Fruit fly (Drosophila melanogaster) whole organism, embryonic: Measurements from ENCODE around the gene lectin-33A.

Source experiments
- CG10321 ChIP-seq: fragments of 200-800 bp; sonication (Bioruptor generic); IDR thresholded peaks from 2 replicates; pipeline ENCODE4 v1.3.6; 2022; ENCODE audit warnings: missing biosample characterization, missing genetic modification characterization
- CG11398 ChIP-seq: fragments of 200-800 bp; sonication (Bioruptor generic); optimal IDR thresholded peaks from 2 replicates; lab custom pipeline; 2016; ENCODE audit warnings: missing biosample characterization, missing genetic modification characterization
- CG12236 ChIP-seq: fragments of 200-800 bp; sonication (Bioruptor generic); optimal IDR thresholded peaks from 2 replicates; lab custom pipeline; 2016; ENCODE audit warnings: missing biosample characterization, missing genetic modification characterization
- CG13894 ChIP-seq: fragments of 200-800 bp; sonication (Bioruptor generic); optimal IDR thresholded peaks from 3 replicates; lab custom pipeline; 2018; ENCODE audit warnings: missing biosample characterization, mild to moderate bottlenecking, missing genetic modification characterization, moderate library complexity
- CG14710 ChIP-seq: fragments of 200-800 bp; sonication (Bioruptor generic); optimal IDR thresholded peaks from 3 replicates; lab custom pipeline; 2019; ENCODE audit warnings: missing biosample characterization, mild to moderate bottlenecking, missing genetic modification characterization, moderate library complexity
- CG15479 ChIP-seq: fragments of 200-800 bp; sonication (Bioruptor generic); optimal IDR thresholded peaks from 3 replicates; lab custom pipeline; 2019; ENCODE audit warnings: missing biosample characterization, mild to moderate bottlenecking, missing genetic modification characterization, moderate library complexity
- CG17361 ChIP-seq: fragments of 200-800 bp; sonication (Bioruptor generic); IDR thresholded peaks from 3 replicates; pipeline ENCODE4 v1.3.6; 2022; ENCODE audit warnings: missing biosample characterization, missing genetic modification characterization
- CG18764 ChIP-seq: fragments of 200-800 bp; sonication (Bioruptor generic); optimal IDR thresholded peaks from 3 replicates; lab custom pipeline; 2016; ENCODE audit warnings: missing biosample characterization, missing genetic modification characterization
- CG3726 ChIP-seq: fragments of 200-800 bp; sonication (Bioruptor generic); IDR thresholded peaks from 3 replicates; pipeline ENCODE4, ENCODE4 v1.3.6; 2022; ENCODE audit warnings: missing biosample characterization, missing genetic modification characterization
- CG4328 ChIP-seq: fragments of 200-800 bp; sonication (Bioruptor generic); optimal IDR thresholded peaks from 3 replicates; lab custom pipeline; 2017; ENCODE audit warnings: missing biosample characterization, missing genetic modification reagents, missing genetic modification characterization
- CG7963 ChIP-seq: fragments of 200-800 bp; sonication (Bioruptor generic); IDR thresholded peaks from 3 replicates; pipeline ENCODE4 v1.3.6; 2022; ENCODE audit warnings: missing biosample characterization, missing genetic modification characterization; ENCODE audit not compliant: partially characterized antibody
- CG9609 ChIP-seq: fragments of 200-800 bp; sonication (Bioruptor generic); optimal IDR thresholded peaks from 3 replicates; lab custom pipeline; 2016; ENCODE audit warnings: missing biosample characterization, missing genetic modification characterization
- CG9817 ChIP-seq: fragments of 200-800 bp; sonication (Bioruptor generic); optimal IDR thresholded peaks from 2 replicates; lab custom pipeline; 2018; ENCODE audit warnings: missing biosample characterization, mild to moderate bottlenecking, missing genetic modification characterization, moderate library complexity
- D19B ChIP-seq: fragments of 200-800 bp; sonication (Bioruptor generic); optimal IDR thresholded peaks from 2 replicates; lab custom pipeline; 2017; ENCODE audit warnings: missing biosample characterization, mild to moderate bottlenecking, missing genetic modification characterization
- Dip2 ChIP-seq: fragments of 200-800 bp; sonication (Bioruptor generic); IDR thresholded peaks from 2 replicates; pipeline ENCODE4 v1.3.6; 2022; ENCODE audit warnings: missing biosample characterization, missing genetic modification characterization
- HmgD ChIP-seq: fragments of 200-800 bp; sonication (Bioruptor generic); optimal IDR thresholded peaks from 3 replicates; lab custom pipeline; 2016; ENCODE audit warnings: missing biosample characterization, missing genetic modification characterization
- Hr3 ChIP-seq: fragments of 200-800 bp; sonication (Bioruptor generic); optimal IDR thresholded peaks from 3 replicates; lab custom pipeline; 2016; ENCODE audit warnings: missing biosample characterization, missing genetic modification characterization
- Optix ChIP-seq: fragments of 200-800 bp; sonication (Bioruptor generic); IDR thresholded peaks from 3 replicates; pipeline ENCODE4 v1.3.6; 2022; ENCODE audit warnings: missing biosample characterization, missing genetic modification characterization
- PHDP ChIP-seq: fragments of 200-800 bp; sonication (Bioruptor generic); optimal IDR thresholded peaks from 3 replicates; lab custom pipeline; 2018; ENCODE audit warnings: missing biosample characterization, mild to moderate bottlenecking, missing genetic modification characterization, moderate library complexity
- Poxn ChIP-seq: fragments of 200-800 bp; sonication (Bioruptor generic); IDR thresholded peaks from 2 replicates; pipeline ENCODE4 v1.3.6; 2022; ENCODE audit warnings: missing biosample characterization, missing genetic modification characterization
- Spps ChIP-seq: fragments of 200-800 bp; sonication (Bioruptor generic); optimal IDR thresholded peaks from 2 replicates; lab custom pipeline; 2018; ENCODE audit warnings: missing biosample characterization, mild to moderate bottlenecking, missing genetic modification characterization
- Sry-δ ChIP-seq: fragments of 200-800 bp; sonication (Bioruptor generic); optimal IDR thresholded peaks from 2 replicates; lab custom pipeline; 2016; ENCODE audit warnings: missing biosample characterization, missing genetic modification characterization
- Ssrp ChIP-seq: fragments of 200-800 bp; sonication (Bioruptor generic); optimal IDR thresholded peaks from 2 replicates; lab custom pipeline; 2018; ENCODE audit warnings: missing biosample characterization, mild to moderate bottlenecking, missing genetic modification characterization, moderate library complexity
- amos ChIP-seq: fragments of 200-800 bp; sonication (Bioruptor generic); IDR thresholded peaks from 2 replicates; pipeline ENCODE4 v1.3.6; 2022; ENCODE audit warnings: missing biosample characterization, missing genetic modification characterization; ENCODE audit not compliant: partially characterized antibody
- bigmax ChIP-seq: fragments of 200-800 bp; sonication (Bioruptor generic); optimal IDR thresholded peaks from 2 replicates; lab custom pipeline; 2018; ENCODE audit warnings: missing biosample characterization, mild to moderate bottlenecking, missing genetic modification characterization
- btn ChIP-seq: fragments of 200-800 bp; sonication (Bioruptor generic); optimal IDR thresholded peaks from 2 replicates; lab custom pipeline; 2016; ENCODE audit warnings: missing biosample characterization, missing genetic modification characterization
- chif ChIP-seq, 2 experiments: fragments of 200-800 bp; sonication (Bioruptor generic); optimal IDR thresholded peaks; 3 replicates each; lab custom pipeline; 2016; ENCODE audit warnings: missing biosample characterization in 2 of 2, missing genetic modification characterization in 2 of 2
- corto ChIP-seq: fragments of 200-800 bp; sonication (Bioruptor generic); optimal IDR thresholded peaks from 2 replicates; lab custom pipeline; 2016; ENCODE audit warnings: missing biosample characterization, mild to moderate bottlenecking, missing genetic modification characterization, moderate library complexity
- crc ChIP-seq: fragments of 200-800 bp; sonication (Bioruptor generic); optimal IDR thresholded peaks from 2 replicates; lab custom pipeline; 2016; ENCODE audit warnings: missing biosample characterization, missing genetic modification characterization
- esg ChIP-seq: fragments of 200-800 bp; sonication (Bioruptor generic); conservative IDR thresholded peaks from 2 replicates; pipeline ENCODE4 v1.3.6; 2022; ENCODE audit warnings: missing biosample characterization, missing genetic modification characterization
- gcm ChIP-seq: fragments of 200-800 bp; sonication (Bioruptor generic); optimal IDR thresholded peaks from 2 replicates; lab custom pipeline; 2019; ENCODE audit warnings: missing biosample characterization, mild to moderate bottlenecking, missing genetic modification characterization, moderate library complexity
- her ChIP-seq: fragments of 200-800 bp; sonication (Bioruptor generic); optimal IDR thresholded peaks from 2 replicates; lab custom pipeline; 2016; ENCODE audit warnings: missing biosample characterization, missing genetic modification characterization
- inv ChIP-seq: fragments of 200-800 bp; sonication (Bioruptor generic); IDR thresholded peaks from 2 replicates; pipeline ENCODE4 v1.3.6; 2022; ENCODE audit warnings: missing biosample characterization, missing genetic modification characterization; ENCODE audit not compliant: partially characterized antibody
- lola ChIP-seq, 3 experiments: fragments of >200 bp in 2 of 3; fragments of 200-800 bp in 1 of 3; sonication (Bioruptor generic) in 1 of 3; optimal IDR thresholded peaks; 2 replicates each; lab custom pipeline; 2017 to 2019; ENCODE audit warnings: missing biosample characterization in 3 of 3, missing genetic modification characterization in 3 of 3, mild to moderate bottlenecking in 1 of 3, moderate library complexity in 1 of 3
- luna ChIP-seq: fragments of 200-800 bp; sonication (Bioruptor generic); optimal IDR thresholded peaks from 2 replicates; lab custom pipeline; 2016; ENCODE audit warnings: missing biosample characterization, missing genetic modification characterization
- onecut ChIP-seq: fragments of 200-800 bp; sonication (Bioruptor generic); IDR thresholded peaks from 2 replicates; pipeline ENCODE4 v1.3.6; 2022; ENCODE audit warnings: missing biosample characterization, missing genetic modification characterization
- pho ChIP-seq: fragments of 200-800 bp; sonication (Bioruptor generic); optimal IDR thresholded peaks from 2 replicates; lab custom pipeline; 2016; ENCODE audit warnings: missing biosample characterization, missing genetic modification characterization
- pros ChIP-seq: fragments of 200-800 bp; sonication (Bioruptor generic); optimal IDR thresholded peaks from 3 replicates; lab custom pipeline; 2019; ENCODE audit warnings: missing biosample characterization, mild to moderate bottlenecking, missing genetic modification characterization, moderate library complexity
- pzg ChIP-seq: fragments of 200-800 bp; sonication (Bioruptor generic); optimal IDR thresholded peaks from 3 replicates; lab custom pipeline; 2018; ENCODE audit warnings: missing biosample characterization, mild to moderate bottlenecking, missing genetic modification characterization, moderate library complexity
- run ChIP-seq: fragments of 200-800 bp; sonication (Bioruptor generic); optimal IDR thresholded peaks from 3 replicates; lab custom pipeline; 2018; ENCODE audit warnings: missing biosample characterization, mild to moderate bottlenecking, missing genetic modification characterization
- salm ChIP-seq: fragments of 200-800 bp; sonication (Bioruptor generic); optimal IDR thresholded peaks from 2 replicates; lab custom pipeline; 2018; ENCODE audit warnings: missing biosample characterization, mild to moderate bottlenecking, missing genetic modification characterization
- scrt ChIP-seq: fragments of 200-800 bp; sonication (Bioruptor generic); optimal IDR thresholded peaks from 2 replicates; lab custom pipeline; 2018; ENCODE audit warnings: missing biosample characterization, mild to moderate bottlenecking, missing genetic modification characterization, moderate library complexity
- so ChIP-seq: fragments of 200-800 bp; sonication (Bioruptor generic); IDR thresholded peaks from 3 replicates; pipeline ENCODE4 v1.3.6; 2022; ENCODE audit warnings: missing biosample characterization, missing genetic modification characterization
- tll ChIP-seq, 2 experiments: fragments of 200-800 bp in 1 of 2; fragments of >200 bp in 1 of 2; sonication (Bioruptor generic) in 1 of 2; optimal IDR thresholded peaks; 2 replicates each; lab custom pipeline; 2017 to 2019; ENCODE audit warnings: missing biosample characterization in 2 of 2, missing genetic modification characterization in 2 of 2, mild to moderate bottlenecking in 1 of 2, moderate library complexity in 1 of 2
- toy ChIP-seq: fragments of 200-800 bp; sonication (Bioruptor generic); IDR thresholded peaks from 2 replicates; pipeline ENCODE4 v1.3.6; 2022; ENCODE audit warnings: missing biosample characterization, missing genetic modification characterization
- unc-4 ChIP-seq: fragments of 200-800 bp; sonication (Bioruptor generic); IDR thresholded peaks from 2 replicates; pipeline ENCODE4 v1.3.6; 2022; ENCODE audit warnings: missing biosample characterization, missing genetic modification characterization; ENCODE audit not compliant: partially characterized antibody
- usp ChIP-seq: fragments of >200 bp; optimal IDR thresholded peaks from 2 replicates; lab custom pipeline; 2017; ENCODE audit warnings: missing biosample characterization, missing genetic modification characterization
- vnd ChIP-seq: fragments of 200-800 bp; sonication (Bioruptor generic); IDR thresholded peaks from 3 replicates; pipeline ENCODE4 v1.3.6; 2022; ENCODE audit warnings: missing biosample characterization, missing genetic modification characterization; ENCODE audit not compliant: partially characterized antibody

The lectin-33A gene

DNA sequence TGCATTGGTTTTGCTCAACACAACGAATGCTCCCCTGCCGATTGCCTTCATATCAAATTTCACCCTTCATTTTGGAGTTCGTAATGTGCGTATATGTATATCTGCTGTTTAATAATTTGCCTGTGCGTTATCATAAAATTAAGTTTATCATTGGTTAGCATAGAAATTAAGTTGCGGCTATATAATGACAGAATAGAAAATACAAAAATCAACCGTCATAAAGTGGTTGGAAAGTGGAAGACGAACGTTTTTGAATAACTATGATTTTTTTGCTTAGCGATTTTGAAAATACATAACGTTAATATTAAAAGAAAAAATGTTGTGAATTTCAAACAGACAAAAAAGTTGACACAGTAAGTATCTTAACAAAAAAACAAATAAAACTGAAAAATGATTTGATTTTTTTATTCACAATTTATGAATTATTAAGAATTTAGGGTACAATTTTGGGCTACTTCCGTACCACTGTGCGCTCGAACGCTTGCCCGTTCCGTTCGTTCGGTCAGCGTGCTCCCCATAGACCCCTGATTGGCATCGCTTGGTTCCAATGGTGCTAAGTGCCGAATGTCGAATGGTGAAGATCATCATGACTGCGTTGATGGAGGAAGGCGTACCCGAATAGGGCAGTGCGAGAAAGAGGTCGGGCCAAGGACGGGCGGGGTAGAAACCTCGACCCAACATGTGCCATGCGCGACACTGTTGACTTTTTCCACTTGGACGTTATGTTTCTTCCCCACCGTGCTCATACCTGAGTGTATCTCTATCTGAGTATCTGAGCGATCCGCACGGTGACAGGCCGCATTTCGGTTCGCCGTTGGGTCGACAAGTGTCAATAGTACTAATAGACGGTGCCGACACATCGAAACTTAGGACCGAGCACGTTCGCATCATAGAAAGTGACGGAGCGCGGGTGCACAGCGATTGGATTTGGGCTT is 36.0 kb downstream of the lectin-33A start (continued):
- TF ChIP-seq usp (GFP tag; lab: Kevin White, UChicago) (no peak), pho (GFP tag; lab: Kevin White, UChicago) (peak; percentile 47), chif (GFP tag; optimal IDR thresholded peaks at IDR 0.05; lab: Kevin White, UChicago) (peak in 1 of 2 experiments; percentile 58), scrt (no peak), Dip2 (GFP tag; lab: Robert Waterston, UW) (no peak), luna (no peak), Hr3 (peak; percentile 51), CG12236 (GFP tag; lab: Kevin White, UChicago) (peak; percentile 2), CG10321 (GFP tag; lab: Robert Waterston, UW) (0 out of 2 replicates have a peak, but pooled peaks have one; percentile 22), tll (GFP tag; optimal IDR thresholded peaks at IDR 0.05; lab: Kevin White, UChicago) (no peak), unc-4 (no peak), pros (GFP tag; lab: Kevin White, UChicago) (no peak), CG17361 (peak; percentile 65; the same call in 1 of the 3 replicates), gcm (GFP tag; lab: Kevin White, UChicago) (peak; percentile 49), CG7963 (GFP tag; lab: Robert Waterston, UW) (no peak), CG9817 (tag; lab: Kevin White, UChicago) (peak; percentile 17), HmgD (GFP tag; lab: Kevin White, UChicago) (no peak), btn (GFP tag; lab: Kevin White, UChicago) (no peak), CG13894 (tag; lab: Kevin White, UChicago) (no peak), Sry-δ (GFP tag; lab: Kevin White, UChicago) (no peak), her (GFP tag; lab: Kevin White, UChicago) (no peak), Optix (GFP tag; lab: Robert Waterston, UW) (0 out of 3 replicates have a peak, but pooled peaks have one; percentile 7), CG3726 (GFP tag; lab: Robert Waterston, UW) (no peak), Poxn (GFP tag; lab: Robert Waterston, UW) (no peak), CG15479 (GFP tag; lab: Kevin White, UChicago) (no peak), CG14710 (tag; lab: Kevin White, UChicago) (peak; percentile 22), so (GFP tag; lab: Robert Waterston, UW) (0 out of 3 replicates have a peak, but pooled peaks have one; percentile 15), toy (GFP tag; lab: Robert Waterston, UW) (no peak), crc (no peak), inv (GFP tag; lab: Robert Waterston, UW) (no peak), corto (GFP tag; lab: Kevin White, UChicago) (no peak), bigmax (no peak), PHDP (tag; lab: Kevin White, UChicago) (peak; percentile 68), vnd (GFP tag; lab: Robert Waterston, UW) (no peak), run (tag; lab: Kevin White, UChicago) (peak; percentile 31), esg (peak; percentile 46; the same call in 1 of the 2 replicates), CG4328 (GFP tag; lab: Kevin White, UChicago) (no peak), lola (GFP tag; optimal IDR thresholded peaks at IDR 0.05; lab: Kevin White, UChicago) (peak in 1 of 3 experiments; percentile 76), salm (tag; lab: Kevin White, UChicago) (peak; percentile 30), Ssrp (tag; lab: Kevin White, UChicago) (peak; percentile 63), onecut (no peak), Spps (peak; percentile 15), CG18764 (GFP tag; lab: Kevin White, UChicago) (no peak), pzg (no peak), amos (GFP tag; lab: Robert Waterston, UW) (no peak), D19B (GFP tag; lab: Kevin White, UChicago) (no peak), CG9609 (GFP tag; lab: Kevin White, UChicago) (peak; percentile 11), CG11398 (GFP tag; lab: Kevin White, UChicago) (no peak)
